Worm (Caenorhabditis elegans) whole organism, young adult: ENCODE data around the gene hil-4.

Experiments
- B0035.1 ChIP-seq: sonication (generic microtip); optimal IDR thresholded peaks from 2 replicates; lab custom pipeline; 2016; ENCODE audit warnings: missing genetic modification characterization, mild to moderate bottlenecking, missing compliant biosample characterization, missing genotype, missing genetic modification reagents
- B0336.3 ChIP-seq: fragments of 200-800 bp; sonication (Bioruptor generic); IDR thresholded peaks from 2 replicates; pipeline ENCODE4 v1.3.6; 2022; ENCODE audit warnings: missing genetic modification characterization, missing compliant biosample characterization
- F23B12.7 ChIP-seq: sonication (generic microtip); optimal IDR thresholded peaks from 2 replicates; lab custom pipeline; 2017; ENCODE audit warnings: missing genetic modification characterization, mild to moderate bottlenecking, missing compliant biosample characterization, antibody characterized with exemption, moderate library complexity; ENCODE audit not compliant: insufficient read depth
- F37B4.10 ChIP-seq: fragments of 200-800 bp; sonication (Bioruptor generic); IDR thresholded peaks from 2 replicates; pipeline ENCODE4 v1.3.6; 2022; ENCODE audit warnings: missing genetic modification characterization, missing compliant biosample characterization
- F57A8.1 ChIP-seq: fragments of 200-800 bp; sonication (Bioruptor generic); optimal IDR thresholded peaks from 2 replicates; lab custom pipeline; 2018; ENCODE audit warnings: mild to moderate bottlenecking, missing genetic modification characterization, moderate library complexity, missing compliant biosample characterization
- T07F8.4 ChIP-seq: sonication (generic microtip); optimal IDR thresholded peaks from 2 replicates; lab custom pipeline; 2016; ENCODE audit warnings: mild to moderate bottlenecking, missing genetic modification characterization, moderate library complexity, missing compliant biosample characterization
- Y67H2A.10 ChIP-seq: fragments of 200-800 bp; sonication (Bioruptor generic); conservative IDR thresholded peaks from 2 replicates; pipeline ENCODE4 v1.3.6; 2022; ENCODE audit warnings: missing genetic modification reagents, missing genetic modification characterization, missing compliant biosample characterization
- ZK185.1 ChIP-seq: sonication (generic microtip); optimal IDR thresholded peaks from 2 replicates; lab custom pipeline; 2016; ENCODE audit warnings: mild to moderate bottlenecking, missing genetic modification characterization, missing compliant biosample characterization; ENCODE audit not compliant: poor library complexity, severe bottlenecking
- aptf-2 ChIP-seq: fragments of 200-800 bp; sonication (Bioruptor generic); conservative IDR thresholded peaks from 2 replicates; pipeline ENCODE4 v1.3.6; 2022; ENCODE audit warnings: missing genetic modification reagents, missing genetic modification characterization, missing compliant biosample characterization
- aptf-3 ChIP-seq: fragments of 200-800 bp; sonication (Bioruptor generic); IDR thresholded peaks from 2 replicates; pipeline ENCODE4 v1.3.6; 2022; ENCODE audit warnings: missing genetic modification characterization, missing compliant biosample characterization
- attf-6 ChIP-seq: fragments of 200-800 bp; sonication (Bioruptor generic); IDR thresholded peaks from 2 replicates; pipeline ENCODE4 v1.3.6; 2022; ENCODE audit warnings: missing genetic modification reagents, missing genetic modification characterization, missing compliant biosample characterization
- bed-2 ChIP-seq: fragments of 200-800 bp; sonication (Bioruptor generic); IDR thresholded peaks from 2 replicates; pipeline ENCODE4 v1.3.6; 2022; ENCODE audit warnings: missing genetic modification reagents, missing genetic modification characterization, missing compliant biosample characterization
- cebp-1 ChIP-seq, 2 experiments: fragments of 200-800 bp in 1 of 2; sonication (Bioruptor generic) in 1 of 2; sonication (generic microtip) in 1 of 2; IDR thresholded peaks in 1 of 2; optimal IDR thresholded peaks in 1 of 2; 2 replicates each; pipeline versions ENCODE4 v1.3.6 to Lab custom; 2017 to 2022; ENCODE audit warnings: missing compliant biosample characterization in 2 of 2, missing genetic modification characterization in 2 of 2, mild to moderate bottlenecking in 1 of 2, missing genetic modification reagents in 1 of 2, moderate library complexity in 1 of 2
- cebp-2 ChIP-seq: fragments of 200-800 bp; sonication (Bioruptor generic); IDR thresholded peaks from 2 replicates; pipeline ENCODE4 v1.3.6; 2022; ENCODE audit warnings: missing genetic modification characterization, missing compliant biosample characterization
- ceh-100 ChIP-seq: fragments of 200-800 bp; sonication (Bioruptor generic); IDR thresholded peaks from 2 replicates; pipeline ENCODE4 v1.3.6; 2022; ENCODE audit warnings: missing genetic modification reagents, missing genetic modification characterization, missing compliant biosample characterization
- ceh-79 ChIP-seq: sonication (generic microtip); optimal IDR thresholded peaks from 2 replicates; lab custom pipeline; 2017; ENCODE audit warnings: mild to moderate bottlenecking, missing genetic modification characterization, missing compliant biosample characterization
- ekl-4 ChIP-seq: fragments of 200-800 bp; sonication (Bioruptor generic); IDR thresholded peaks from 2 replicates; pipeline ENCODE4 v1.3.6; 2022; ENCODE audit warnings: missing genetic modification reagents, missing genetic modification characterization, missing compliant biosample characterization
- ets-4 ChIP-seq: fragments of 200-800 bp; sonication (Bioruptor generic); optimal IDR thresholded peaks from 2 replicates; lab custom pipeline; 2018; ENCODE audit warnings: mild to moderate bottlenecking, missing genetic modification characterization, missing compliant biosample characterization
- him-1 ChIP-seq: sonication (generic microtip); optimal IDR thresholded peaks from 2 replicates; lab custom pipeline; 2016; ENCODE audit warnings: missing genotype, missing genetic modification reagents, missing genetic modification characterization, missing compliant biosample characterization
- hmg-20 ChIP-seq: fragments of 200-800 bp; sonication (Bioruptor generic); IDR thresholded peaks from 2 replicates; pipeline ENCODE4 v1.3.6; 2022; ENCODE audit warnings: missing genetic modification reagents, missing genetic modification characterization, missing compliant biosample characterization
- hsf-1 ChIP-seq: fragments of 200-800 bp; sonication (Bioruptor generic); IDR thresholded peaks from 2 replicates; pipeline ENCODE4 v1.3.6; 2022; ENCODE audit warnings: missing genetic modification reagents, missing genetic modification characterization, missing compliant biosample characterization
- lag-1 ChIP-seq: fragments of 200-800 bp; sonication (Bioruptor generic); IDR thresholded peaks from 2 replicates; pipeline ENCODE4 v1.3.6; 2022; ENCODE audit warnings: missing genetic modification reagents, missing genetic modification characterization, missing compliant biosample characterization
- let-526 ChIP-seq: fragments of 200-800 bp; sonication (Bioruptor generic); IDR thresholded peaks from 2 replicates; pipeline ENCODE4 v1.3.6; 2022; ENCODE audit warnings: missing genetic modification reagents, missing genetic modification characterization, missing compliant biosample characterization
- let-607 ChIP-seq, 2 experiments: fragments of 200-800 bp in 1 of 2; sonication (Bioruptor generic) in 1 of 2; sonication (generic microtip) in 1 of 2; optimal IDR thresholded peaks; 2 replicates each; lab custom pipeline; 2016 to 2018; ENCODE audit warnings: mild to moderate bottlenecking in 2 of 2, missing compliant biosample characterization in 2 of 2, missing genetic modification characterization in 2 of 2, moderate library complexity in 2 of 2, missing genotype in 1 of 2
- lin-26 ChIP-seq: fragments of 200-800 bp; sonication (Bioruptor generic); IDR thresholded peaks from 2 replicates; pipeline ENCODE4 v1.3.6; 2022; ENCODE audit warnings: missing genetic modification reagents, missing genetic modification characterization, missing compliant biosample characterization
- lin-35 ChIP-seq, 3 experiments: fragments of 150-350 bp in 2 of 3; sonication (generic microtip) in 1 of 3; optimal IDR thresholded peaks; 2 replicates each; lab custom pipeline; 2014 to 2018; ENCODE audit warnings: missing biosample characterization in 3 of 3, missing genetic modification characterization in 3 of 3, missing genetic modification reagents in 3 of 3
- lin-54 ChIP-seq: fragments of 200-800 bp; sonication (Bioruptor generic); optimal IDR thresholded peaks from 2 replicates; lab custom pipeline; 2018; ENCODE audit warnings: mild to moderate bottlenecking, missing genetic modification characterization, missing compliant biosample characterization
- lsy-27 ChIP-seq: sonication (generic microtip); optimal IDR thresholded peaks from 2 replicates; lab custom pipeline; 2017; ENCODE audit warnings: missing genetic modification characterization, mild to moderate bottlenecking, missing compliant biosample characterization, antibody characterized with exemption, missing genotype, borderline replicate concordance; ENCODE audit not compliant: insufficient read depth
- mxl-1 ChIP-seq: sonication (generic microtip); optimal IDR thresholded peaks from 2 replicates; lab custom pipeline; 2016; ENCODE audit warnings: missing genetic modification characterization, missing compliant biosample characterization
- nhr-120 ChIP-seq: fragments of 200-800 bp; sonication (Bioruptor generic); IDR thresholded peaks from 2 replicates; pipeline ENCODE4 v1.3.6; 2022; ENCODE audit warnings: missing genetic modification characterization, missing compliant biosample characterization
- nhr-90 ChIP-seq: sonication (generic microtip); optimal IDR thresholded peaks from 2 replicates; lab custom pipeline; 2016; ENCODE audit warnings: missing genotype, mild to moderate bottlenecking, missing genetic modification characterization, missing compliant biosample characterization
- rcor-1 ChIP-seq: fragments of 200-800 bp; sonication (Bioruptor generic); IDR thresholded peaks from 2 replicates; pipeline ENCODE4 v1.3.6; 2022; ENCODE audit warnings: missing genetic modification reagents, missing genetic modification characterization, missing compliant biosample characterization
- repo-1 ChIP-seq: sonication (generic microtip); optimal IDR thresholded peaks from 2 replicates; lab custom pipeline; 2017; ENCODE audit warnings: mild to moderate bottlenecking, missing genetic modification characterization, missing compliant biosample characterization
- sea-2 ChIP-seq: fragments of 200-800 bp; sonication (Bioruptor generic); IDR thresholded peaks from 2 replicates; pipeline ENCODE4 v1.3.6; 2022; ENCODE audit warnings: missing genetic modification characterization, missing compliant biosample characterization
- snpc-1.1 ChIP-seq: sonication (generic microtip); optimal IDR thresholded peaks from 2 replicates; lab custom pipeline; 2017; ENCODE audit warnings: missing genetic modification characterization, mild to moderate bottlenecking, missing compliant biosample characterization, antibody characterized with exemption, moderate library complexity, missing genotype, missing genetic modification reagents; ENCODE audit not compliant: insufficient read depth
- snpc-4 ChIP-seq, 5 experiments: fragments of 150-350 bp in 1 of 5; sonication (generic microtip) in 4 of 5; optimal IDR thresholded peaks; 2 replicates each; lab custom pipeline; 2014 to 2018; ENCODE audit warnings: missing genetic modification characterization in 5 of 5, missing biosample characterization in 3 of 5, antibody characterized with exemption in 2 of 5, mild to moderate bottlenecking in 2 of 5, missing compliant biosample characterization in 2 of 5, missing genotype in 2 of 5, moderate library complexity in 2 of 5, missing genetic modification reagents in 1 of 5
- tbp1 ChIP-seq: fragments of 200-800 bp; sonication (Bioruptor generic); optimal IDR thresholded peaks from 2 replicates; lab custom pipeline; 2018; ENCODE audit warnings: mild to moderate bottlenecking, missing genetic modification characterization, missing compliant biosample characterization
- tbx-9 ChIP-seq: sonication (generic microtip); optimal IDR thresholded peaks from 2 replicates; lab custom pipeline; 2016; ENCODE audit warnings: borderline replicate concordance, missing genetic modification characterization, inconsistent platforms, missing compliant biosample characterization
- zfh-2 ChIP-seq: fragments of 200-800 bp; sonication (Bioruptor generic); conservative IDR thresholded peaks from 2 replicates; pipeline ENCODE4 v1.3.6; 2022; ENCODE audit warnings: missing genetic modification reagents, missing genetic modification characterization, missing compliant biosample characterization
- zim-3 ChIP-seq: sonication (generic microtip); optimal IDR thresholded peaks from 2 replicates; lab custom pipeline; 2017; ENCODE audit warnings: mild to moderate bottlenecking, missing genetic modification characterization, moderate library complexity, missing compliant biosample characterization
- ztf-28 ChIP-seq: fragments of 200-800 bp; sonication (Bioruptor generic); IDR thresholded peaks from 2 replicates; pipeline ENCODE4 v1.3.6; 2022; ENCODE audit warnings: missing genetic modification reagents, missing genetic modification characterization, missing compliant biosample characterization

The hil-4 gene

DNA sequence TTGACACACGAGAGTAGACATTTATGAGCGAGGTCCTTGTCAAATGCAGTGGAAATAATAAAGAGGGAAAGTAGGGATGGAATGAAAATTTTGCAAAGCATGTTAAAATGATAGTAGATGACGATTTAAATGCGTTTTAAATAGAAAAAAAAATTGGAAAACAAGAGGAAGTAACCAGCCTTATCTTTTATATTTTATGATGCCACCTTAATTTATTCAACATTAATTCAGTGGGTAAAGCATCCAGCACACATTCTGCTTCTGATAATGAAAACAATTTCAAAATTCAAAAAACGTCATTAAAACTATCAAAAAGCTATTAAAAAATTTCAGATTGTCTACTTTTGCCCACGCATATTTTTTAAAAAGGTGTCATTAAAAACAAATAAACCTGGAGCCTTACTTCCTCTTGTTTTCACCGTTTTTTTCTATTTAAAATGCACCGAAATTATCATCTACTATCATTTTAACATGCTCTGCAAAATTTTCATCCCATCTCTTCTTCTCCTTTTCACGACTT, 31.3 kb downstream of the hil-4 start, which contains the start of the genes Y60C6A.2 and Y60C6A.3:
TSS of gene Y60C6A.2 (minus strand) at position 101 of the 520 bp plus-strand sequence.
TSS of gene Y60C6A.3 (plus strand) at position 470 of the 520 bp plus-strand sequence.
- no peak for TF ChIP-seq hsf-1 (GFP tag; lab: Robert Waterston, UW)
- TF ChIP-seq aptf-3 (GFP tag; lab: Robert Waterston, UW): no peak
- TF ChIP-seq bed-2 (GFP tag; lab: Robert Waterston, UW): no peak
- no peak for TF ChIP-seq ekl-4 (GFP tag; lab: Robert Waterston, UW)
- TF ChIP-seq ceh-79 (tag; lab: Kevin White, UChicago): no peak
- TF ChIP-seq cebp-1 (GFP tag; IDR thresholded peaks at IDR 0.05; lab: Robert Waterston, UW): no peak
- no peak for TF ChIP-seq cebp-1 (tag; optimal IDR thresholded peaks at IDR 0.05; lab: Kevin White, UChicago)
- no peak for TF ChIP-seq lsy-27 (tag; lab: Kevin White, UChicago)
- no peak for TF ChIP-seq sea-2 (GFP tag; lab: Robert Waterston, UW)
- no peak for TF ChIP-seq tbp1
- TF ChIP-seq tbx-9: no peak
- TF ChIP-seq, all 124 proteins: peak for 0

DNA sequence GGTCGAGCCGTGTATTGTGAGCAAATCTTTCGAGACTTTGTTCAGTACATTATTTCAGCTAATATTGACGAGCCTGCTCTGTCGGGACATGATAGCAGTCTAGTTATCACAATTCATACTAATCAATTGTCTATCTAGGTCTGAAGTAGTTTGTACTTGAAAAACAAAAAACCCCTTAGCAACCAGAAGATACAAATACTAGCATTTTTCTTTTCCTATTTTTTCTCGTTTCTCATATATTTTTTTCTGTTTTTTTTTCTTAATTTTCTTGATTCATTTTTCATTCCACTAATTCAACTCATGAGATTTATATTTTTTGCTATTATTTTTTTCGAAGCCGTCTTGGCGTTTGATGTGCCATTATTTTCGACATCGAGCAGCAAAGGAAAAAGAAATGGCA, 33.1 kb downstream of the hil-4 start, which contains the start of gene R02F11.9:
TSS of gene R02F11.9 (plus strand) at position 301 of the 400 bp plus-strand sequence.
- TF ChIP-seq lin-35 (GFP tag; optimal IDR thresholded peaks at IDR 0.05; lab: Kevin White, UChicago): no peak
- no peak for TF ChIP-seq lag-1 (GFP tag; lab: Robert Waterston, UW)
- no peak for TF ChIP-seq aptf-2 (GFP tag; lab: Robert Waterston, UW)
- no peak for TF ChIP-seq snpc-1.1
- TF ChIP-seq lin-54 (GFP tag; lab: Kevin White, UChicago): no peak
- no peak for TF ChIP-seq hmg-20 (GFP tag; lab: Robert Waterston, UW)
- TF ChIP-seq zfh-2 (GFP tag; lab: Robert Waterston, UW): no peak
- no peak for TF ChIP-seq sea-2 (GFP tag; lab: Robert Waterston, UW)
- no peak for TF ChIP-seq B0035.1 (tag; lab: Kevin White, UChicago)
- no peak for TF ChIP-seq hsf-1 (GFP tag; lab: Robert Waterston, UW)
- TF ChIP-seq ets-4 (GFP tag; lab: Kevin White, UChicago): no peak
- TF ChIP-seq repo-1 (tag; lab: Kevin White, UChicago): no peak
- TF ChIP-seq nhr-120 (GFP tag; lab: Robert Waterston, UW): no peak
- no peak for TF ChIP-seq T07F8.4 (tag; lab: Kevin White, UChicago)
- no peak for TF ChIP-seq lin-26 (GFP tag; lab: Robert Waterston, UW)
- no peak for TF ChIP-seq rcor-1 (GFP tag; lab: Robert Waterston, UW)

DNA sequence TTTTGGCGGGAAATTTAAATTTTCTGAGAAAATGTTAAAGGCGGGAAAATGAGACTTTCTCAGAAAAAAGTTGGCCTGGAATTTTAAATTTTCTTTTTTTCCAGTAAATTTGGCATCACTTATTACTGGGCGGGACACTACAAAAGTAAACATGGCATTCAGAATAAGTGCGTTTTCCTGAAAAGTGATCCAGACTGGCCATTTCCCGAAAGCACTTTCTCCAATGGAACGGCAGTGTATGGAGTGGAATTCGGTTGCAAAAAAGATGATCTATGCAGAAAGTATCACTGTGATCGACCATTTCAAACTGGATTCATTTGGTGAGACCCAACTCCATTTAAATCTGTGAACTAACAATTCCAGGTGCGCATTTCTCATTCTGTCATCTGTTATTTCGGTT, 33.7 kb downstream of the hil-4 start:
- TF ChIP-seq lin-35 (GFP tag; optimal IDR thresholded peaks at IDR 0.05; lab: Kevin White, UChicago) (no peak), let-607 (tag; optimal IDR thresholded peaks at IDR 0.05; lab: Kevin White, UChicago) (no peak), F57A8.1 (GFP tag; lab: Kevin White, UChicago) (no peak), ceh-100 (GFP tag; lab: Robert Waterston, UW) (no peak), tbp1 (no peak), Y67H2A.10 (GFP tag; lab: Robert Waterston, UW) (no peak)

DNA sequence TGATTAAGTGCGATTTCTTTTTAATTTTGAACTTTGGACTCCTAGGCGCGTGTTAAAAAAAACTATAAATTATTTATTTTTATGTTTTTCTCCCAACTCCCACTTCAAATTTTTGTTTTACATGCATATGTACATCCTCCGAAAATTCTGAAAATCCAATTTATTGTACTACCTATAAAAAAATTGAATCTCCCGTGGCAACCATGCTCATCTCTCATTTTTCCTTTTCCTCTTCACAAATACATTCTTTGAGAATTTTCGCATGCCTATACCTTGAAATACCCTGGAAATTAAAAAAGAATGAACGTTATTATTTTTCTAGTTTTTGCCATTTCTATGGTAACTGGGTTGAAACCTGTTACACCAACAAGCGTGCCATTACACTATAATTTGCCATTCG, 34.7 kb downstream of the hil-4 start, which contains the start of gene R02F11.10:
TSS of gene R02F11.10 (plus strand) at position 301 of the 400 bp plus-strand sequence.
- TF ChIP-seq him-1 (tag; lab: Kevin White, UChicago) (no peak), aptf-3 (GFP tag; lab: Robert Waterston, UW) (no peak), F37B4.10 (no peak), cebp-2 (GFP tag; lab: Robert Waterston, UW) (no peak), let-526 (no peak), B0336.3 (GFP tag; lab: Robert Waterston, UW) (no peak), snpc-4 (GFP tag; optimal IDR thresholded peaks at IDR 0.05; lab: Kevin White, UChicago) (no peak), snpc-4 (tag; optimal IDR thresholded peaks at IDR 0.05; lab: Kevin White, UChicago) (no peak), lsy-27 (tag; lab: Kevin White, UChicago) (no peak), mxl-1 (no peak), ekl-4 (GFP tag; lab: Robert Waterston, UW) (no peak), zim-3 (tag; lab: Kevin White, UChicago) (no peak), F23B12.7 (tag; lab: Kevin White, UChicago) (no peak), ZK185.1 (tag; lab: Kevin White, UChicago) (no peak), nhr-90 (tag; lab: Kevin White, UChicago) (no peak), ztf-28 (no peak), attf-6 (no peak)
